Worm (Caenorhabditis elegans) whole organism, L4 larva: ENCODE measurements around the gene coa-1.

ENCODE experiments used
- R02D3.7 ChIP-seq: fragments of 150-350 bp; sonication (generic microtip); optimal IDR thresholded peaks from 3 replicates; lab custom pipeline; 2014; ENCODE audit warnings: missing biosample characterization, missing genetic modification characterization
- T20F7.1 ChIP-seq: fragments of 200-800 bp; sonication (Bioruptor generic); optimal IDR thresholded peaks from 2 replicates; lab custom pipeline; 2018; ENCODE audit warnings: mild to moderate bottlenecking, missing genetic modification characterization, missing compliant biosample characterization
- ZK337.2 ChIP-seq: fragments of 200-800 bp; sonication (Bioruptor generic); IDR thresholded peaks from 2 replicates; pipeline ENCODE4 v1.3.6; 2022; ENCODE audit warnings: missing genetic modification reagents, missing genetic modification characterization, missing compliant biosample characterization
- ZK546.5 ChIP-seq, 2 experiments: sonication (generic microtip); optimal IDR thresholded peaks; 2 replicates each; lab custom pipeline; 2017; ENCODE audit warnings: missing biosample characterization in 2 of 2, missing genetic modification characterization in 2 of 2
- aha-1 ChIP-seq: fragments of 150-350 bp; peaks from one replicate; lab custom pipeline; 2014; ENCODE audit warnings: missing biosample characterization, missing genetic modification characterization
- ceh-20 ChIP-seq: fragments of 200-800 bp; sonication (Bioruptor generic); IDR thresholded peaks from 2 replicates; pipeline ENCODE4 v1.3.6; 2022; ENCODE audit warnings: missing genetic modification reagents, missing genetic modification characterization, missing compliant biosample characterization
- ceh-28 ChIP-seq: fragments of 150-350 bp; optimal IDR thresholded peaks from 2 replicates; lab custom pipeline; 2014; ENCODE audit warnings: missing biosample characterization, missing genetic modification reagents, missing genetic modification characterization
- ceh-32 ChIP-seq: sonication (generic microtip); optimal IDR thresholded peaks from 2 replicates; lab custom pipeline; 2016; ENCODE audit warnings: mild to moderate bottlenecking, missing genetic modification characterization, missing compliant biosample characterization; ENCODE audit not compliant: poor library complexity
- ces-1 ChIP-seq: fragments of 150-350 bp; sonication (generic microtip); optimal IDR thresholded peaks from 4 replicates; lab custom pipeline; 2014; ENCODE audit warnings: missing biosample characterization, missing genetic modification reagents, missing genetic modification characterization
- cey-2 ChIP-seq: sonication (generic microtip); optimal IDR thresholded peaks from 3 replicates; lab custom pipeline; 2017; ENCODE audit warnings: missing genetic modification characterization, mild to moderate bottlenecking, missing compliant biosample characterization, antibody characterized with exemption, borderline replicate concordance; ENCODE audit not compliant: insufficient read depth
- dmd-6 ChIP-seq: fragments of 200-800 bp; sonication (Bioruptor generic); IDR thresholded peaks from 2 replicates; pipeline ENCODE4 v1.3.6; 2022; ENCODE audit warnings: missing genetic modification reagents, missing genetic modification characterization, missing compliant biosample characterization
- dmd-9 ChIP-seq: fragments of 200-800 bp; sonication (Bioruptor generic); IDR thresholded peaks from 2 replicates; pipeline ENCODE4 v1.3.6; 2022; ENCODE audit warnings: missing genetic modification reagents, missing genetic modification characterization, missing compliant biosample characterization
- dpl-1 ChIP-seq: fragments of 150-350 bp; optimal IDR thresholded peaks from 2 replicates; lab custom pipeline; 2014; ENCODE audit warnings: missing biosample characterization, missing genetic modification reagents, missing genetic modification characterization
- dve-1 ChIP-seq: sonication (generic microtip); optimal IDR thresholded peaks from 2 replicates; lab custom pipeline; 2017; ENCODE audit warnings: antibody characterized with exemption, mild to moderate bottlenecking, missing genetic modification characterization, missing compliant biosample characterization; ENCODE audit not compliant: insufficient read depth
- egl-43 ChIP-seq: fragments of 200-800 bp; sonication (Bioruptor generic); IDR thresholded peaks from 2 replicates; pipeline ENCODE4 v1.3.6; 2022; ENCODE audit warnings: missing genetic modification reagents, missing genetic modification characterization, missing compliant biosample characterization
- hif-1 ChIP-seq, 2 experiments: sonication (generic microtip); optimal IDR thresholded peaks; 2 replicates each; lab custom pipeline; 2016 to 2017; ENCODE audit warnings: missing compliant biosample characterization in 2 of 2, missing genetic modification characterization in 2 of 2, missing genetic modification reagents in 2 of 2, missing genotype in 2 of 2, mild to moderate bottlenecking in 1 of 2
- hlh-11 ChIP-seq: fragments of 200-800 bp; sonication (Bioruptor generic); optimal IDR thresholded peaks from 2 replicates; lab custom pipeline; 2018; ENCODE audit warnings: mild to moderate bottlenecking, missing genetic modification characterization, missing compliant biosample characterization
- hlh-30 ChIP-seq: sonication (generic microtip); optimal IDR thresholded peaks from 2 replicates; lab custom pipeline; 2017; ENCODE audit warnings: antibody characterized with exemption, mild to moderate bottlenecking, missing genetic modification characterization, missing compliant biosample characterization; ENCODE audit not compliant: insufficient read depth
- jun-1 ChIP-seq: fragments of 150-350 bp; optimal IDR thresholded peaks from 2 replicates; lab custom pipeline; 2014; ENCODE audit warnings: missing biosample characterization, missing genetic modification reagents, missing genetic modification characterization
- lim-7 ChIP-seq: fragments of 200-800 bp; sonication (Bioruptor generic); IDR thresholded peaks from 2 replicates; pipeline ENCODE4 v1.3.6; 2022; ENCODE audit warnings: missing genetic modification characterization, missing compliant biosample characterization
- lin-29 ChIP-seq: fragments of 200-800 bp; sonication (Bioruptor generic); IDR thresholded peaks from 2 replicates; pipeline ENCODE4 v1.3.6; 2022; ENCODE audit warnings: missing genetic modification reagents, missing genetic modification characterization, missing compliant biosample characterization
- lsy-2 ChIP-seq, 2 experiments: fragments of 150-350 bp in 1 of 2; sonication (generic microtip) in 1 of 2; optimal IDR thresholded peaks; 2 replicates each; lab custom pipeline; 2014 to 2017; ENCODE audit warnings: missing biosample characterization in 2 of 2, missing genetic modification characterization in 2 of 2
- madf-5 ChIP-seq, 2 experiments: fragments of 200-800 bp; sonication (Bioruptor generic); IDR thresholded peaks; 2 replicates each; pipeline ENCODE4 v1.3.6; 2022; ENCODE audit warnings: missing compliant biosample characterization in 2 of 2, missing genetic modification characterization in 2 of 2
- mdl-1 ChIP-seq, 2 experiments: fragments of 150-350 bp in 1 of 2; sonication (generic microtip) in 1 of 2; optimal IDR thresholded peaks; 2 replicates each; lab custom pipeline; 2014 to 2017; ENCODE audit warnings: missing biosample characterization in 2 of 2, missing genetic modification characterization in 2 of 2
- mdt-29 ChIP-seq: fragments of 200-800 bp; sonication (Bioruptor generic); IDR thresholded peaks from 2 replicates; pipeline ENCODE4 v1.3.6; 2022; ENCODE audit warnings: missing genetic modification reagents, missing genetic modification characterization, missing compliant biosample characterization
- mes-2 ChIP-seq: sonication (generic microtip); optimal IDR thresholded peaks from 2 replicates; lab custom pipeline; 2016; ENCODE audit warnings: missing genotype, mild to moderate bottlenecking, missing genetic modification characterization, missing compliant biosample characterization; ENCODE audit not compliant: poor library complexity, severe bottlenecking
- mxl-2 ChIP-seq: fragments of 200-800 bp; sonication (Bioruptor generic); conservative IDR thresholded peaks from 2 replicates; pipeline ENCODE4 v1.3.6; 2022; ENCODE audit warnings: missing genetic modification reagents, missing genetic modification characterization, missing compliant biosample characterization
- nhr-102 ChIP-seq: sonication (generic microtip); optimal IDR thresholded peaks from 2 replicates; lab custom pipeline; 2016; ENCODE audit warnings: mild to moderate bottlenecking, missing genetic modification characterization, moderate library complexity, missing compliant biosample characterization
- nhr-11 ChIP-seq: fragments of 150-350 bp; optimal IDR thresholded peaks from 2 replicates; lab custom pipeline; 2014; ENCODE audit warnings: missing biosample characterization, missing genetic modification characterization
- nhr-25 ChIP-seq: sonication (generic microtip); optimal IDR thresholded peaks from 2 replicates; lab custom pipeline; 2017; ENCODE audit warnings: missing genetic modification characterization, mild to moderate bottlenecking, missing compliant biosample characterization, antibody characterized with exemption, moderate library complexity, borderline replicate concordance; ENCODE audit not compliant: insufficient read depth
- nhr-28 ChIP-seq: fragments of 150-350 bp; optimal IDR thresholded peaks from 2 replicates; lab custom pipeline; 2014; ENCODE audit warnings: missing biosample characterization, missing genetic modification characterization
- nhr-76 ChIP-seq: fragments of 150-350 bp; optimal IDR thresholded peaks from 2 replicates; lab custom pipeline; 2014; ENCODE audit warnings: missing biosample characterization, missing genetic modification characterization
- pha-4 ChIP-seq, 2 experiments: fragments of 150-350 bp in 1 of 2; fragments of 200-800 bp in 1 of 2; sonication (Bioruptor generic) in 1 of 2; IDR thresholded peaks in 1 of 2; optimal IDR thresholded peaks in 1 of 2; 2 replicates each; pipeline versions ENCODE4 v1.3.6 to Lab custom; 2014 to 2022; ENCODE audit warnings: missing genetic modification characterization in 2 of 2, missing genetic modification reagents in 2 of 2, missing biosample characterization in 1 of 2, missing compliant biosample characterization in 1 of 2
- php-3 ChIP-seq: fragments of 200-800 bp; sonication (Bioruptor generic); IDR thresholded peaks from 2 replicates; pipeline ENCODE4 v1.3.6; 2022; ENCODE audit warnings: missing genetic modification reagents, missing genetic modification characterization, missing compliant biosample characterization
- pqm-1 ChIP-seq: sonication (generic microtip); optimal IDR thresholded peaks from 2 replicates; lab custom pipeline; 2017; ENCODE audit warnings: missing biosample characterization, missing genetic modification characterization
- skn-1 ChIP-seq: fragments of 150-350 bp; optimal IDR thresholded peaks from 2 replicates; lab custom pipeline; 2014; ENCODE audit warnings: missing biosample characterization, missing genetic modification characterization
- snpc-4 ChIP-seq: fragments of 150-350 bp; optimal IDR thresholded peaks from 2 replicates; lab custom pipeline; 2014; ENCODE audit warnings: missing biosample characterization, missing genetic modification characterization
- spr-3 ChIP-seq: fragments of 200-800 bp; sonication (Bioruptor generic); optimal IDR thresholded peaks from 2 replicates; lab custom pipeline; 2018; ENCODE audit warnings: mild to moderate bottlenecking, missing genetic modification characterization, missing compliant biosample characterization
- tag-97 ChIP-seq: fragments of 200-800 bp; sonication (Bioruptor generic); IDR thresholded peaks from 2 replicates; pipeline ENCODE4 v1.3.6; 2022; ENCODE audit warnings: missing genetic modification characterization, missing compliant biosample characterization
- unc-62 ChIP-seq, 3 experiments: fragments of 150-350 bp in 1 of 3; sonication (generic microtip); optimal IDR thresholded peaks in 2 of 3; peaks in 1 of 3; 1 replicate in 1 of 3; 2 replicates in 2 of 3; lab custom pipeline; 2014 to 2017; ENCODE audit warnings: missing biosample characterization in 3 of 3, missing genetic modification characterization in 3 of 3, missing genetic modification reagents in 3 of 3, missing genotype in 1 of 3
- vab-7 ChIP-seq: fragments of 200-800 bp; sonication (Bioruptor generic); IDR thresholded peaks from 2 replicates; pipeline ENCODE4 v1.3.6; 2022; ENCODE audit warnings: missing genetic modification reagents, missing genetic modification characterization, missing compliant biosample characterization
- ztf-7 ChIP-seq: fragments of 150-350 bp; optimal IDR thresholded peaks from 2 replicates; lab custom pipeline; 2014; ENCODE audit warnings: missing biosample characterization, missing genetic modification characterization

The coa-1 gene

DNA sequence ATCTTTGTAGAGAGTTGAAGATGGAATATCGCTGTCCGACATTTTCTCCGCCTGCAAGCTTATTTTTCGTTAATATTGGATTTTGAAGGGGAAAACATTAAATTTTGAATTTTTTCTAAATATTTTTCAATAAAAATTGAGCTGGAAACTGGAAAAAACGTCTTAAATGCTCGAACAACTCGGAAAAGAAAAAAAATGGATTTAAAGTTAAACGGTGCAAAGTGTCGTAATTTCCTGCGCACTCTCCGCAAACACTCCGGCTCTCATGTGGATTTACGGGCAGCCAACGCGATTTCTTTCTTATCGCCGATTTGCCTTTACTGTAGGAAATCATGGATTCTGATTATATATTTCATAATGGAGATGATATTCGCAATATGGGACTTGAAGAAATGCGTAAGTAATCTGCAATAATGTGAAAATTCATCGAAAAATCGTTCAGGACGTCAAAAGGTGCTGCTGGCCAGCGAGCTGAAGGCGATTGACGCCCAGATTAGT lies 35.2 kb downstream of the coa-1 start, which contains the start of the genes fnta-1 and cogc-8:
TSS of gene fnta-1 (minus strand) at position 51 of the 498 bp plus-strand sequence.
TSS of gene cogc-8 (plus strand) at position 195 of the 498 bp plus-strand sequence.
- TF ChIP-seq pha-4 (GFP tag; IDR thresholded peaks at IDR 0.05; lab: Robert Waterston, UW) (no peak), pha-4 (tag; optimal IDR thresholded peaks at IDR 0.05; lab: Kevin White, UChicago) (no peak), skn-1 (no peak), mdt-29 (GFP tag; lab: Robert Waterston, UW) (no peak), dpl-1 (GFP tag; lab: Kevin White, UChicago) (peak; percentile 49), mes-2 (tag; lab: Kevin White, UChicago) (peak; percentile 62), dve-1 (peak; percentile 48), ZK337.2 (GFP tag; lab: Robert Waterston, UW) (no peak), spr-3 (GFP tag; lab: Kevin White, UChicago) (no peak), lsy-2 (tag; optimal IDR thresholded peaks at IDR 0.05; lab: Kevin White, UChicago) (peak in 1 of 2 experiments; percentile 37), R02D3.7 (tag; lab: Kevin White, UChicago) (peak; percentile 88), aha-1 (peak; percentile 85), T20F7.1 (GFP tag; lab: Kevin White, UChicago) (no peak)

DNA sequence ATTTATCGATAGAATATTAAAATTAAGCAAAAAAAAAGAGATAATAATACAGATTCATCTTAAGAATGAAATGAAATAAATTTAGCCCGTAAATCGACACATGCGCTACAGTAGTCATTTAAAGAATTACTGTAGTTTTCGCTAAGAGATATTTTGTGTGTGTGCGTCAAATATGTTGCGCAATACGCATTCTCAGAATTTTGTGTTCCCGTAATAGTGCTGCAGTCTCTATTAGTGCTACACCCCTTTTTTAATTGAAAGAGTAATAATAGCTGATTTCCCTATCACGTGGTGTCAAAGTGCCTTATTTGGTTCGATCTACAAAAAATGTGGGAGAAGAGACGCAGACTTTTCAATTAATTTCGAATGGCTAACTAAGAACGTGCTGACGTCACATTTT lies 39.2 kb downstream of the coa-1 start:
- TF ChIP-seq ztf-7: no peak
- no peak for TF ChIP-seq hif-1 (tag; optimal IDR thresholded peaks at IDR 0.05; lab: Kevin White, UChicago)
- no peak for TF ChIP-seq ZK546.5 (tag; optimal IDR thresholded peaks at IDR 0.05; lab: Kevin White, UChicago)
- no peak for TF ChIP-seq lim-7 (GFP tag; lab: Robert Waterston, UW)
- no peak for TF ChIP-seq lin-29 (GFP tag; lab: Robert Waterston, UW)
- TF ChIP-seq pqm-1 (tag; lab: Kevin White, UChicago): no peak
- no peak for TF ChIP-seq unc-62 (GFP tag; optimal IDR thresholded peaks at IDR 0.05 in 1 of 2; lab: Kevin White, UChicago)
- no peak for TF ChIP-seq unc-62 (tag; optimal IDR thresholded peaks at IDR 0.05; lab: Kevin White, UChicago)
- TF ChIP-seq lsy-2 (tag; optimal IDR thresholded peaks at IDR 0.05; lab: Kevin White, UChicago): no peak
- no peak for TF ChIP-seq php-3 (GFP tag; lab: Robert Waterston, UW)
- TF ChIP-seq ces-1 (GFP tag; lab: Kevin White, UChicago): no peak
- TF ChIP-seq vab-7 (GFP tag; lab: Robert Waterston, UW): no peak
- TF ChIP-seq dmd-9 (GFP tag; lab: Robert Waterston, UW): no peak
- TF ChIP-seq, all 104 proteins: peak for 0

DNA sequence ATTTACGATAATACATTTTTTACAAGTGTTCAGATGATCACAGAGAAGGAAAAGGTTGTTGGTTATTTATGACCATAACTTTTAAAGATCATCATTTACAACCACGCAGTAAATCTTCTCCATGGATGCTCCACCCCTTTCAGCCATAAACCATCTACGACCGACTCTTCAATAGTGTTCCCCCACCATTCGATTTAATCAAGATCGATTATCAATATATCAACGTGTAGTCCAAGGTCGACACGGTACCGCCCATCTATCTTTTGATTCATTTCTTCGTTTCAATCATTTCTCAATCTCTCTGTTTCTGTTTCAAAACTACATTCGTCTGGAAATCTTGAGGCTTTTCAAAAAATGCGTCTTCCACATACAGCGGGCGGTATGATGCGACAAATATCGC lies 39.7 kb downstream of the coa-1 start, which contains the start of gene aass-1:
TSS of gene aass-1 (plus strand) at position 301 of the 400 bp plus-strand sequence.
- no peak for TF ChIP-seq dve-1
- peak; percentile 5 for TF ChIP-seq nhr-28
- TF ChIP-seq jun-1 (tag; lab: Kevin White, UChicago): no peak
- TF ChIP-seq tag-97 (GFP tag; lab: Robert Waterston, UW): no peak
- peak; percentile 6 for TF ChIP-seq R02D3.7 (tag; lab: Kevin White, UChicago)
- TF ChIP-seq nhr-102 (tag; lab: Kevin White, UChicago): no peak

DNA sequence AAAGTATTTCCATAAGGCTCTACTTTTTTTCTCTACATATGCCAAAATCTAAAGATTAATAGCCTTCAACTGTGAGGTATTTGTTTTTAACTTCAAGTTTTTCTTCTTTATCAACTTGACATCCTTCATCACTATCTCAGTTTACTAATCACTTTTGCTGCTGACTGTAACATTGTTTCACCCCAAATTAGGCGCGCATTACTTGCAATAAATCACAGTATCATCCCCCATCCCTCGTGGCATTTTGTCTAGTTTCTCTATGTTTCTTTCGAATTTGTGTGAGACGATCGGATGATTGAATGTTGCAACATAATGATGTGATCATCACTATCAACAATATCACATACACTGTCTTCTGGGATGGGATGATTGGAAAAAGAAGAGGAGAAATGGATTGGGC lies 42.4 kb downstream of the coa-1 start:
- no peak for TF ChIP-seq madf-5 (GFP tag; IDR thresholded peaks at IDR 0.05; lab: Robert Waterston, UW)
- TF ChIP-seq mes-2 (tag; lab: Kevin White, UChicago): no peak
- TF ChIP-seq mdl-1 (tag; optimal IDR thresholded peaks at IDR 0.05; lab: Kevin White, UChicago): peak; percentile 69 to 95
- TF ChIP-seq ceh-32: no peak
- no peak for TF ChIP-seq aha-1
- TF ChIP-seq hlh-11 (tag; lab: Kevin White, UChicago): peak; percentile 66
- TF ChIP-seq nhr-76 (tag; lab: Kevin White, UChicago): no peak
- TF ChIP-seq unc-62 (GFP tag; optimal IDR thresholded peaks at IDR 0.05 in 1 of 2; lab: Kevin White, UChicago): peak in 1 of 2 experiments; percentile 88
- no peak for TF ChIP-seq unc-62 (tag; optimal IDR thresholded peaks at IDR 0.05; lab: Kevin White, UChicago)
- TF ChIP-seq egl-43 (GFP tag; lab: Robert Waterston, UW): no peak
- peak; percentile 78 for TF ChIP-seq nhr-28
- TF ChIP-seq snpc-4 (tag; lab: Kevin White, UChicago): no peak
- TF ChIP-seq ceh-28 (tag; lab: Kevin White, UChicago): no peak
- TF ChIP-seq dmd-6 (GFP tag; lab: Robert Waterston, UW): peak; percentile 13; the same call in 1 of the 2 replicates
- TF ChIP-seq mxl-2: no peak
- peak; percentile 51 for TF ChIP-seq cey-2 (tag; lab: Kevin White, UChicago)
- TF ChIP-seq spr-3 (GFP tag; lab: Kevin White, UChicago): no peak
- TF ChIP-seq nhr-11 (tag; lab: Kevin White, UChicago): no peak
- no peak for TF ChIP-seq nhr-25
- TF ChIP-seq hlh-30 (tag; lab: Kevin White, UChicago): peak; percentile 85
- TF ChIP-seq ceh-20 (GFP tag; lab: Robert Waterston, UW): peak; percentile 51; the same call in 1 of the 2 replicates
